Worm (Caenorhabditis elegans): Measurements from ENCODE around the gene H01M10.2.

ce11 chrX:2536246-2536772 lies 49.2 kb downstream of the H01M10.2 start:
- TF ChIP-seq ttx-3 (tag; optimal IDR thresholded peaks at IDR 0.05) = no peak
- peak; percentile 89 for TF ChIP-seq tbx-2 (tag; optimal IDR thresholded peaks at IDR 0.05)
- no peak for TF ChIP-seq ceh-24 (tag; optimal IDR thresholded peaks at IDR 0.05)
- peak; percentile 19 for TF ChIP-seq elt-2 (tag; optimal IDR thresholded peaks at IDR 0.05)
- TF ChIP-seq ets-4 (tag; optimal IDR thresholded peaks at IDR 0.05) = peak; percentile 35
- no peak for TF ChIP-seq pha-4 (tag; optimal IDR thresholded peaks at IDR 0.05)
- TF ChIP-seq ama-1 (optimal IDR thresholded peaks at IDR 0.05) = no peak
- TF ChIP-seq unc-86 (tag; optimal IDR thresholded peaks at IDR 0.05) = no peak
- TF ChIP-seq ref-2 (tag; optimal IDR thresholded peaks at IDR 0.05) = peak; percentile 81
- no peak for TF ChIP-seq pax-1 (tag; optimal IDR thresholded peaks at IDR 0.05)
- TF ChIP-seq sdc-2 (tag; optimal IDR thresholded peaks at IDR 0.05) = peak; percentile 77
- TF ChIP-seq ceh-19 (GFP tag; optimal IDR thresholded peaks at IDR 0.05) = peak; percentile 75

All from whole organism, late embryonic.